Fruit fly (Drosophila melanogaster) whole organism, embryonic: ENCODE measurements around the gene CG10035.

Source experiments
- CG11504 ChIP-seq: fragments of 200-800 bp; sonication (Bioruptor generic); optimal IDR thresholded peaks from 3 replicates; lab custom pipeline; 2019; ENCODE audit warnings: missing biosample characterization, mild to moderate bottlenecking, missing genetic modification characterization, moderate library complexity
- CG12155 ChIP-seq: fragments of 200-800 bp; sonication (Bioruptor generic); optimal IDR thresholded peaks from 3 replicates; lab custom pipeline; 2016; ENCODE audit warnings: missing biosample characterization, missing genetic modification characterization
- CG12236 ChIP-seq: fragments of 200-800 bp; sonication (Bioruptor generic); optimal IDR thresholded peaks from 2 replicates; lab custom pipeline; 2016; ENCODE audit warnings: missing biosample characterization, missing genetic modification characterization
- CG13624 ChIP-seq: fragments of 200-800 bp; sonication (Bioruptor generic); optimal IDR thresholded peaks from 2 replicates; lab custom pipeline; 2016; ENCODE audit warnings: missing biosample characterization, missing genetic modification characterization
- CG13894 ChIP-seq: fragments of 200-800 bp; sonication (Bioruptor generic); optimal IDR thresholded peaks from 3 replicates; lab custom pipeline; 2018; ENCODE audit warnings: missing biosample characterization, mild to moderate bottlenecking, missing genetic modification characterization, moderate library complexity
- CG14965 ChIP-seq: fragments of 200-800 bp; sonication (Bioruptor generic); optimal IDR thresholded peaks from 2 replicates; lab custom pipeline; 2016; ENCODE audit warnings: missing biosample characterization, missing genetic modification characterization, borderline replicate concordance
- CG1602 ChIP-seq: fragments of 200-800 bp; sonication (Bioruptor generic); optimal IDR thresholded peaks from 3 replicates; lab custom pipeline; 2016; ENCODE audit warnings: missing biosample characterization, missing genetic modification characterization
- CG1792 ChIP-seq: fragments of 200-800 bp; sonication (Bioruptor generic); optimal IDR thresholded peaks from 2 replicates; lab custom pipeline; 2016; ENCODE audit warnings: missing biosample characterization, missing genetic modification characterization
- CG1832 ChIP-seq: fragments of 200-800 bp; sonication (Bioruptor generic); optimal IDR thresholded peaks from 2 replicates; lab custom pipeline; 2017; ENCODE audit warnings: missing biosample characterization, mild to moderate bottlenecking, missing genetic modification characterization, inconsistent platforms
- CG31388 ChIP-seq: fragments of 200-800 bp; sonication (Bioruptor generic); optimal IDR thresholded peaks from 2 replicates; lab custom pipeline; 2016; ENCODE audit warnings: missing biosample characterization, missing genetic modification characterization
- CG32532 ChIP-seq: fragments of 200-800 bp; sonication (Bioruptor generic); IDR thresholded peaks from 2 replicates; pipeline ENCODE4 v1.3.6; 2022; ENCODE audit warnings: missing biosample characterization, missing genetic modification characterization
- CG33213 ChIP-seq: fragments of 200-800 bp; sonication (Bioruptor generic); optimal IDR thresholded peaks from 3 replicates; lab custom pipeline; 2016; ENCODE audit warnings: missing biosample characterization, missing genetic modification characterization
- CG4707 ChIP-seq: fragments of 200-800 bp; sonication (Bioruptor generic); optimal IDR thresholded peaks from 2 replicates; lab custom pipeline; 2018; ENCODE audit warnings: missing biosample characterization, mild to moderate bottlenecking, missing genetic modification characterization, moderate library complexity
- CG4820 ChIP-seq: fragments of 200-800 bp; sonication (Bioruptor generic); optimal IDR thresholded peaks from 3 replicates; lab custom pipeline; 2016; ENCODE audit warnings: missing biosample characterization, missing genetic modification characterization
- CG6654 ChIP-seq: fragments of 200-800 bp; sonication (Bioruptor generic); optimal IDR thresholded peaks from 2 replicates; lab custom pipeline; 2017; ENCODE audit warnings: missing biosample characterization, mild to moderate bottlenecking, missing genetic modification characterization
- CG7745 ChIP-seq: fragments of 200-800 bp; sonication (Bioruptor generic); optimal IDR thresholded peaks from 2 replicates; lab custom pipeline; 2018; ENCODE audit warnings: missing biosample characterization, mild to moderate bottlenecking, missing genetic modification characterization, moderate library complexity
- CG8944 ChIP-seq: fragments of 200-800 bp; sonication (Bioruptor generic); optimal IDR thresholded peaks from 3 replicates; lab custom pipeline; 2016; ENCODE audit warnings: missing biosample characterization, missing genetic modification characterization
- CG9215 ChIP-seq: fragments of 200-800 bp; sonication (Bioruptor generic); IDR thresholded peaks from 2 replicates; pipeline ENCODE4 v1.3.6; 2022; ENCODE audit warnings: missing biosample characterization, missing genetic modification characterization
- CG9817 ChIP-seq: fragments of 200-800 bp; sonication (Bioruptor generic); optimal IDR thresholded peaks from 2 replicates; lab custom pipeline; 2018; ENCODE audit warnings: missing biosample characterization, mild to moderate bottlenecking, missing genetic modification characterization, moderate library complexity
- Camta ChIP-seq: fragments of 200-800 bp; sonication (Bioruptor generic); optimal IDR thresholded peaks from 2 replicates; lab custom pipeline; 2016; ENCODE audit warnings: missing biosample characterization, missing genetic modification characterization
- Deaf1 ChIP-seq: fragments of 200-800 bp; optimal IDR thresholded peaks from 3 replicates; lab custom pipeline; 2019; ENCODE audit warnings: missing biosample characterization, mild to moderate bottlenecking, missing genetic modification characterization, moderate library complexity
- Doc3 ChIP-seq: fragments of 200-800 bp; sonication (Bioruptor generic); IDR thresholded peaks from 3 replicates; pipeline ENCODE4 v1.3.6; 2022; ENCODE audit warnings: missing biosample characterization, missing genetic modification characterization; ENCODE audit not compliant: partially characterized antibody
- Dp ChIP-seq: fragments of 200-800 bp; sonication (Bioruptor generic); optimal IDR thresholded peaks from 2 replicates; lab custom pipeline; 2018; ENCODE audit warnings: missing biosample characterization, mild to moderate bottlenecking, missing genetic modification characterization, moderate library complexity
- Fer1 ChIP-seq: fragments of 200-800 bp; sonication (Bioruptor generic); optimal IDR thresholded peaks from 2 replicates; lab custom pipeline; 2017; ENCODE audit warnings: missing biosample characterization, mild to moderate bottlenecking, missing genetic modification characterization
- Fer2 ChIP-seq: fragments of 200-800 bp; sonication (Bioruptor generic); optimal IDR thresholded peaks from 2 replicates; lab custom pipeline; 2018; ENCODE audit warnings: missing biosample characterization, mild to moderate bottlenecking, missing genetic modification characterization, moderate library complexity
- H15 ChIP-seq: fragments of 200-800 bp; sonication (Bioruptor generic); IDR thresholded peaks from 3 replicates; pipeline ENCODE4 v1.3.6; 2022; ENCODE audit warnings: missing biosample characterization, missing genetic modification characterization
- H2.0 ChIP-seq: fragments of 200-800 bp; sonication (Bioruptor generic); IDR thresholded peaks from 2 replicates; pipeline ENCODE4 v1.3.6; 2022; ENCODE audit warnings: missing biosample characterization, missing genetic modification characterization
- Med ChIP-seq: fragments of 200-800 bp; sonication (Bioruptor generic); peaks from one replicate; lab custom pipeline; 2016; ENCODE audit warnings: missing biosample characterization, missing genetic modification characterization, mild to moderate bottlenecking, inconsistent platforms, moderate library complexity
- Meics ChIP-seq: fragments of 200-800 bp; sonication (Bioruptor generic); optimal IDR thresholded peaks from 2 replicates; lab custom pipeline; 2017; ENCODE audit warnings: missing biosample characterization, mild to moderate bottlenecking, missing genetic modification characterization
- Ptx1 ChIP-seq: fragments of 200-800 bp; sonication (Bioruptor generic); IDR thresholded peaks from 2 replicates; pipeline ENCODE4 v1.3.6; 2022; ENCODE audit warnings: missing biosample characterization, missing genetic modification characterization
- Side ChIP-seq: fragments of 200-800 bp; sonication (Bioruptor generic); optimal IDR thresholded peaks from 2 replicates; lab custom pipeline; 2016; ENCODE audit warnings: missing biosample characterization, missing genetic modification characterization
- Usf ChIP-seq: fragments of 200-800 bp; sonication (Bioruptor generic); optimal IDR thresholded peaks from 2 replicates; lab custom pipeline; 2017; ENCODE audit warnings: missing genotype, missing biosample characterization, missing genetic modification characterization
- Xbp1 ChIP-seq: fragments of 200-800 bp; sonication (Bioruptor generic); optimal IDR thresholded peaks from 3 replicates; lab custom pipeline; 2016; ENCODE audit warnings: missing biosample characterization, mild to moderate bottlenecking, missing genetic modification characterization
- aop ChIP-seq: fragments of 200-800 bp; sonication (Bioruptor generic); IDR thresholded peaks from 2 replicates; pipeline ENCODE4 v1.3.6; 2022; ENCODE audit warnings: missing biosample characterization, missing genetic modification characterization
- ase ChIP-seq: fragments of 200-800 bp; sonication (Bioruptor generic); IDR thresholded peaks from 3 replicates; pipeline ENCODE4 v1.3.6; 2022; ENCODE audit warnings: missing biosample characterization, missing genetic modification characterization
- dati ChIP-seq: fragments of 200-800 bp; sonication (Bioruptor generic); IDR thresholded peaks from 2 replicates; pipeline ENCODE4 v1.3.6; 2022; ENCODE audit warnings: missing biosample characterization, missing genetic modification characterization
- ewg ChIP-seq: fragments of 200-800 bp; sonication (Bioruptor generic); optimal IDR thresholded peaks from 3 replicates; lab custom pipeline; 2017; ENCODE audit warnings: mild to moderate bottlenecking, missing biosample characterization, missing genetic modification reagents, missing genetic modification characterization
- fd64A ChIP-seq: fragments of 200-800 bp; sonication (Bioruptor generic); optimal IDR thresholded peaks from 3 replicates; lab custom pipeline; 2018; ENCODE audit warnings: missing biosample characterization, mild to moderate bottlenecking, missing genetic modification characterization
- fu2 ChIP-seq: fragments of 200-800 bp; sonication (Bioruptor generic); optimal IDR thresholded peaks from 2 replicates; lab custom pipeline; 2016; ENCODE audit warnings: missing biosample characterization, missing genetic modification characterization
- ind ChIP-seq: fragments of 200-800 bp; sonication (Bioruptor generic); optimal IDR thresholded peaks from 3 replicates; lab custom pipeline; 2016; ENCODE audit warnings: missing biosample characterization, missing genetic modification characterization
- jing ChIP-seq: fragments of 200-800 bp; sonication (Bioruptor generic); optimal IDR thresholded peaks from 2 replicates; lab custom pipeline; 2018; ENCODE audit warnings: missing biosample characterization, mild to moderate bottlenecking, missing genetic modification characterization
- kah ChIP-seq: fragments of 200-800 bp; sonication (Bioruptor generic); optimal IDR thresholded peaks from 2 replicates; lab custom pipeline; 2018; ENCODE audit warnings: missing biosample characterization, mild to moderate bottlenecking, missing genetic modification characterization
- ken ChIP-seq: fragments of 200-800 bp; sonication (Bioruptor generic); IDR thresholded peaks from 3 replicates; pipeline ENCODE4 v1.3.6; 2022; ENCODE audit warnings: missing biosample characterization, missing genetic modification characterization
- nerfin-2 ChIP-seq: fragments of 200-800 bp; sonication (Bioruptor generic); IDR thresholded peaks from 2 replicates; pipeline ENCODE4 v1.3.6; 2022; ENCODE audit warnings: missing biosample characterization, missing genetic modification characterization; ENCODE audit not compliant: partially characterized antibody
- pan ChIP-seq, 4 experiments: fragments of >200 bp in 3 of 4; fragments of 200-800 bp in 1 of 4; sonication (Bioruptor generic) in 1 of 4; optimal IDR thresholded peaks in 3 of 4; IDR thresholded peaks in 1 of 4; 2 replicates each; pipeline versions ENCODE4 v1.3.6 to Lab custom; 2017 to 2022; ENCODE audit warnings: missing biosample characterization in 2 of 4, missing genetic modification characterization in 2 of 4, mixed read lengths in 1 of 4
- pum ChIP-seq: fragments of 200-800 bp; sonication (Bioruptor generic); optimal IDR thresholded peaks from 2 replicates; lab custom pipeline; 2016; ENCODE audit warnings: missing biosample characterization, missing genetic modification characterization
- sens ChIP-seq: fragments of 200-800 bp; sonication (Bioruptor generic); peaks from one replicate; lab custom pipeline; 2016; ENCODE audit warnings: missing biosample characterization, missing genetic modification characterization
- seq ChIP-seq: fragments of 200-800 bp; sonication (Bioruptor generic); IDR thresholded peaks from 2 replicates; pipeline ENCODE4 v1.3.6; 2022; ENCODE audit warnings: missing biosample characterization, missing genetic modification characterization
- shn ChIP-seq: fragments of 200-800 bp; sonication (Bioruptor generic); optimal IDR thresholded peaks from 3 replicates; lab custom pipeline; 2016; ENCODE audit warnings: missing biosample characterization, missing genetic modification characterization
- sim ChIP-seq: fragments of 200-800 bp; sonication (Bioruptor generic); IDR thresholded peaks from 2 replicates; pipeline ENCODE4 v1.3.6; 2022; ENCODE audit warnings: missing biosample characterization, missing genetic modification characterization
- so ChIP-seq: fragments of 200-800 bp; sonication (Bioruptor generic); IDR thresholded peaks from 3 replicates; pipeline ENCODE4 v1.3.6; 2022; ENCODE audit warnings: missing biosample characterization, missing genetic modification characterization
- tio ChIP-seq: fragments of 200-800 bp; sonication (Bioruptor generic); optimal IDR thresholded peaks from 2 replicates; lab custom pipeline; 2017; ENCODE audit warnings: missing biosample characterization, missing genetic modification characterization, inconsistent platforms

The CG10035 gene

dm6 chr3R:12347659-12348058 is 34.8 kb downstream of the CG10035 start (continued):
- TF ChIP-seq CG32532 (GFP tag; lab: Robert Waterston, UW): 0 out of 2 replicates have a peak, but pooled peaks have one; percentile 9
- no peak for TF ChIP-seq Dp (GFP tag; lab: Kevin White, UChicago)
- TF ChIP-seq H15 (GFP tag; lab: Robert Waterston, UW): no peak
- TF ChIP-seq Usf: no peak
- no peak for TF ChIP-seq Camta (GFP tag; lab: Kevin White, UChicago)
- no peak for TF ChIP-seq CG11504 (tag; lab: Kevin White, UChicago)
- no peak for TF ChIP-seq CG33213 (GFP tag; lab: Kevin White, UChicago)
- no peak for TF ChIP-seq tio (GFP tag; lab: Kevin White, UChicago)
- peak; percentile 27 for TF ChIP-seq sens (GFP tag; lab: Kevin White, UChicago)
- no peak for TF ChIP-seq CG31388 (GFP tag; lab: Kevin White, UChicago)
- TF ChIP-seq Fer2: no peak
- TF ChIP-seq CG12155 (GFP tag; lab: Kevin White, UChicago): no peak
- TF ChIP-seq ind (GFP tag; lab: Kevin White, UChicago): no peak
- TF ChIP-seq so (GFP tag; lab: Robert Waterston, UW): no peak
- TF ChIP-seq CG4707 (GFP tag; lab: Kevin White, UChicago): no peak
- TF ChIP-seq H2.0: no peak
- TF ChIP-seq kah (GFP tag; lab: Kevin White, UChicago): no peak
- TF ChIP-seq ewg (GFP tag; lab: Kevin White, UChicago): peak; percentile 74
- TF ChIP-seq CG14965 (GFP tag; lab: Kevin White, UChicago): no peak
- no peak for TF ChIP-seq CG1792 (GFP tag; lab: Kevin White, UChicago)
- peak; percentile 84 for TF ChIP-seq Deaf1
- TF ChIP-seq CG9817 (tag; lab: Kevin White, UChicago): no peak
- TF ChIP-seq CG1832: peak; percentile 37
- TF ChIP-seq dati (GFP tag; lab: Robert Waterston, UW): no peak
- no peak for TF ChIP-seq aop (GFP tag; lab: Robert Waterston, UW)
- TF ChIP-seq CG1602 (GFP tag; lab: Kevin White, UChicago): no peak
- TF ChIP-seq fu2 (GFP tag; lab: Kevin White, UChicago): no peak
- no peak for TF ChIP-seq CG7745 (tag; lab: Kevin White, UChicago)
- no peak for TF ChIP-seq Med (GFP tag; lab: Kevin White, UChicago)
- no peak for TF ChIP-seq CG6654
- no peak for TF ChIP-seq pum (GFP tag; lab: Kevin White, UChicago)
- no peak for TF ChIP-seq fd64A (GFP tag; lab: Kevin White, UChicago)
- TF ChIP-seq ken (GFP tag; lab: Robert Waterston, UW): no peak
- no peak for TF ChIP-seq pan (optimal IDR thresholded peaks at IDR 0.05; lab: Kevin White, UChicago)
- TF ChIP-seq pan (GFP tag; optimal IDR thresholded peaks at IDR 0.05 in 1 of 2, IDR thresholded peaks at IDR 0.05 in 1 of 2): no peak
- TF ChIP-seq Doc3: no peak
- no peak for TF ChIP-seq ase (GFP tag; lab: Robert Waterston, UW)
- TF ChIP-seq seq (GFP tag; lab: Robert Waterston, UW): no peak
- no peak for TF ChIP-seq CG13624 (GFP tag; lab: Kevin White, UChicago)
- no peak for TF ChIP-seq Xbp1
- no peak for TF ChIP-seq CG4820
- TF ChIP-seq Meics (GFP tag; lab: Kevin White, UChicago): no peak
- TF ChIP-seq sim (GFP tag; lab: Robert Waterston, UW): no peak
- no peak for TF ChIP-seq Ptx1 (GFP tag; lab: Robert Waterston, UW)
- no peak for TF ChIP-seq shn
- no peak for TF ChIP-seq jing (GFP tag; lab: Kevin White, UChicago)
- no peak for TF ChIP-seq CG12236 (GFP tag; lab: Kevin White, UChicago)
- TF ChIP-seq CG9215 (GFP tag; lab: Robert Waterston, UW): no peak
- TF ChIP-seq Side (GFP tag; lab: Kevin White, UChicago): no peak
- no peak for TF ChIP-seq Fer1 (GFP tag; lab: Kevin White, UChicago)
- TF ChIP-seq nerfin-2 (GFP tag; lab: Robert Waterston, UW): no peak
- no peak for TF ChIP-seq CG13894 (tag; lab: Kevin White, UChicago)
- TF ChIP-seq CG8944: no peak
